Fruit fly (Drosophila melanogaster) whole organism, embryonic: ENCODE data around the gene Qsox2.

ENCODE experiments used
- Abd-B ChIP-seq: fragments of 200-800 bp; sonication (Bioruptor generic); optimal IDR thresholded peaks from 2 replicates; lab custom pipeline; 2018; ENCODE audit warnings: missing biosample characterization, mild to moderate bottlenecking, missing genetic modification characterization, moderate library complexity
- CG10321 ChIP-seq: fragments of 200-800 bp; sonication (Bioruptor generic); IDR thresholded peaks from 2 replicates; pipeline ENCODE4 v1.3.6; 2022; ENCODE audit warnings: missing biosample characterization, missing genetic modification characterization
- CG11560 ChIP-seq: fragments of 200-800 bp; sonication (Bioruptor generic); IDR thresholded peaks from 3 replicates; pipeline ENCODE4 v1.3.6; 2022; ENCODE audit warnings: missing biosample characterization, missing genetic modification characterization
- CG11723 ChIP-seq: fragments of 200-800 bp; sonication (Bioruptor generic); optimal IDR thresholded peaks from 2 replicates; lab custom pipeline; 2017; ENCODE audit warnings: missing biosample characterization, mild to moderate bottlenecking, missing genetic modification characterization
- CG14965 ChIP-seq: fragments of 200-800 bp; sonication (Bioruptor generic); optimal IDR thresholded peaks from 2 replicates; lab custom pipeline; 2016; ENCODE audit warnings: missing biosample characterization, missing genetic modification characterization, borderline replicate concordance
- CG15696 ChIP-seq: fragments of 200-800 bp; sonication (Bioruptor generic); optimal IDR thresholded peaks from 2 replicates; lab custom pipeline; 2019; ENCODE audit warnings: missing biosample characterization, mild to moderate bottlenecking, missing genetic modification characterization, moderate library complexity
- CG1832 ChIP-seq: fragments of 200-800 bp; sonication (Bioruptor generic); optimal IDR thresholded peaks from 2 replicates; lab custom pipeline; 2017; ENCODE audit warnings: missing biosample characterization, mild to moderate bottlenecking, missing genetic modification characterization, inconsistent platforms
- CG2202 ChIP-seq: fragments of 200-800 bp; sonication (Bioruptor generic); optimal IDR thresholded peaks from 2 replicates; lab custom pipeline; 2018; ENCODE audit warnings: missing biosample characterization, mild to moderate bottlenecking, missing genetic modification characterization
- CG2712 ChIP-seq: fragments of 200-800 bp; optimal IDR thresholded peaks from 3 replicates; lab custom pipeline; 2019; ENCODE audit warnings: missing biosample characterization, mild to moderate bottlenecking, missing genetic modification characterization, moderate library complexity
- CG31441 ChIP-seq: fragments of 200-800 bp; sonication (Bioruptor generic); IDR thresholded peaks from 2 replicates; pipeline ENCODE4 v1.3.6; 2022; ENCODE audit warnings: missing biosample characterization, missing genetic modification characterization
- CG6765 ChIP-seq: fragments of 200-800 bp; sonication (Bioruptor generic); optimal IDR thresholded peaks from 3 replicates; lab custom pipeline; 2017; ENCODE audit warnings: missing biosample characterization, mild to moderate bottlenecking, missing genetic modification characterization
- CG6813 ChIP-seq: fragments of 200-800 bp; sonication (Bioruptor generic); optimal IDR thresholded peaks from 2 replicates; lab custom pipeline; 2017; ENCODE audit warnings: missing biosample characterization, missing genetic modification characterization, mild to moderate bottlenecking, moderate library complexity, missing genetic modification reagents
- CG8089 ChIP-seq: fragments of 200-800 bp; sonication (Bioruptor generic); optimal IDR thresholded peaks from 3 replicates; lab custom pipeline; 2016; ENCODE audit warnings: missing biosample characterization, missing genetic modification characterization
- CG8281 ChIP-seq: fragments of 200-800 bp; sonication (Bioruptor generic); optimal IDR thresholded peaks from 2 replicates; lab custom pipeline; 2018; ENCODE audit warnings: missing biosample characterization, mild to moderate bottlenecking, missing genetic modification characterization, moderate library complexity
- CG9876 ChIP-seq: fragments of 200-800 bp; sonication (Bioruptor generic); optimal IDR thresholded peaks from 2 replicates; lab custom pipeline; 2016; ENCODE audit warnings: missing biosample characterization, missing genetic modification characterization
- Camta ChIP-seq: fragments of 200-800 bp; sonication (Bioruptor generic); optimal IDR thresholded peaks from 2 replicates; lab custom pipeline; 2016; ENCODE audit warnings: missing biosample characterization, missing genetic modification characterization
- D19A ChIP-seq: fragments of 200-800 bp; optimal IDR thresholded peaks from 3 replicates; lab custom pipeline; 2019; ENCODE audit warnings: missing biosample characterization, mild to moderate bottlenecking, missing genetic modification characterization, moderate library complexity
- Drgx ChIP-seq: fragments of 200-800 bp; sonication (Bioruptor generic); IDR thresholded peaks from 2 replicates; pipeline ENCODE4 v1.3.6; 2022; ENCODE audit warnings: missing biosample characterization, missing genetic modification characterization
- Ets65A ChIP-seq: fragments of 200-800 bp; sonication (Bioruptor generic); peaks from one replicate; lab custom pipeline; 2016; ENCODE audit warnings: missing biosample characterization, missing genetic modification characterization
- Hmr ChIP-seq: fragments of 200-800 bp; sonication (Bioruptor generic); optimal IDR thresholded peaks from 3 replicates; lab custom pipeline; 2017; ENCODE audit warnings: mild to moderate bottlenecking, missing biosample characterization, missing genetic modification reagents, missing genetic modification characterization
- MESR4 ChIP-seq: fragments of 200-800 bp; sonication (Bioruptor generic); optimal IDR thresholded peaks from 2 replicates; lab custom pipeline; 2018; ENCODE audit warnings: missing biosample characterization, mild to moderate bottlenecking, missing genetic modification characterization, moderate library complexity
- Nf-YA ChIP-seq: fragments of 200-800 bp; sonication (Bioruptor generic); IDR thresholded peaks from 2 replicates; pipeline ENCODE4 v1.3.6; 2022; ENCODE audit warnings: missing biosample characterization, missing genetic modification characterization
- Poxn ChIP-seq: fragments of 200-800 bp; sonication (Bioruptor generic); IDR thresholded peaks from 2 replicates; pipeline ENCODE4 v1.3.6; 2022; ENCODE audit warnings: missing biosample characterization, missing genetic modification characterization
- Rfx ChIP-seq: fragments of 200-800 bp; sonication (Bioruptor generic); IDR thresholded peaks from 2 replicates; pipeline ENCODE4 v1.3.6; 2022; ENCODE audit warnings: missing biosample characterization, missing genetic modification characterization
- Trl ChIP-seq, 3 experiments: fragments of >200 bp in 2 of 3; fragments of 200-800 bp in 1 of 3; sonication (Bioruptor generic) in 1 of 3; optimal IDR thresholded peaks; 2 replicates in 1 of 3; 3 replicates in 2 of 3; lab custom pipeline; 2016 to 2017; ENCODE audit warnings: missing biosample characterization in 1 of 3, missing genetic modification characterization in 1 of 3
- bcd ChIP-seq: fragments of 200-800 bp; sonication (Bioruptor generic); optimal IDR thresholded peaks from 2 replicates; lab custom pipeline; 2017; ENCODE audit warnings: missing biosample characterization, mild to moderate bottlenecking, missing genetic modification characterization
- bsh ChIP-seq, 2 experiments: fragments of 200-800 bp; sonication (Bioruptor generic); optimal IDR thresholded peaks; 2 replicates each; lab custom pipeline; 2017 to 2018; ENCODE audit warnings: mild to moderate bottlenecking in 2 of 2, missing biosample characterization in 2 of 2, missing genetic modification characterization in 2 of 2, moderate library complexity in 1 of 2
- ci ChIP-seq: fragments of 200-800 bp; sonication (Bioruptor generic); IDR thresholded peaks from 3 replicates; pipeline ENCODE4 v1.3.6; 2022; ENCODE audit warnings: missing biosample characterization, missing genetic modification characterization
- croc ChIP-seq: fragments of 200-800 bp; sonication (Bioruptor generic); conservative IDR thresholded peaks from 3 replicates; pipeline ENCODE4 v1.3.6; 2022; ENCODE audit warnings: missing biosample characterization, missing genetic modification characterization
- crol ChIP-seq: fragments of 200-800 bp; sonication (Bioruptor generic); IDR thresholded peaks from 2 replicates; pipeline ENCODE4 v1.3.6; 2022; ENCODE audit warnings: missing biosample characterization, missing genetic modification characterization
- dmrt99B ChIP-seq: fragments of 200-800 bp; sonication (Bioruptor generic); optimal IDR thresholded peaks from 2 replicates; lab custom pipeline; 2018; ENCODE audit warnings: missing biosample characterization, mild to moderate bottlenecking, missing genetic modification characterization, moderate library complexity
- gem ChIP-seq: fragments of 200-800 bp; sonication (Bioruptor generic); optimal IDR thresholded peaks from 2 replicates; lab custom pipeline; 2019; ENCODE audit warnings: missing biosample characterization, mild to moderate bottlenecking, missing genetic modification characterization, moderate library complexity
- jigr1 ChIP-seq: fragments of 200-800 bp; sonication (Bioruptor generic); IDR thresholded peaks from 3 replicates; pipeline ENCODE4 v1.3.6; 2022; ENCODE audit warnings: missing biosample characterization, missing genetic modification characterization
- ken ChIP-seq: fragments of 200-800 bp; sonication (Bioruptor generic); IDR thresholded peaks from 3 replicates; pipeline ENCODE4 v1.3.6; 2022; ENCODE audit warnings: missing biosample characterization, missing genetic modification characterization
- nom ChIP-seq: fragments of 200-800 bp; sonication (Bioruptor generic); optimal IDR thresholded peaks from 2 replicates; lab custom pipeline; 2017; ENCODE audit warnings: missing biosample characterization, missing genetic modification characterization, mild to moderate bottlenecking, moderate library complexity, missing genetic modification reagents
- p53 ChIP-seq: fragments of 200-800 bp; sonication (Bioruptor generic); optimal IDR thresholded peaks from 2 replicates; lab custom pipeline; 2016; ENCODE audit warnings: missing biosample characterization, missing genetic modification characterization
- pan ChIP-seq, 4 experiments: fragments of >200 bp in 3 of 4; fragments of 200-800 bp in 1 of 4; sonication (Bioruptor generic) in 1 of 4; optimal IDR thresholded peaks in 3 of 4; IDR thresholded peaks in 1 of 4; 2 replicates each; pipeline versions ENCODE4 v1.3.6 to Lab custom; 2017 to 2022; ENCODE audit warnings: missing biosample characterization in 2 of 4, missing genetic modification characterization in 2 of 4, mixed read lengths in 1 of 4
- pb ChIP-seq: fragments of 200-800 bp; sonication (Bioruptor generic); optimal IDR thresholded peaks from 3 replicates; lab custom pipeline; 2016; ENCODE audit warnings: missing biosample characterization, missing genetic modification characterization
- psq ChIP-seq: fragments of 200-800 bp; sonication (Bioruptor generic); optimal IDR thresholded peaks from 2 replicates; lab custom pipeline; 2017; ENCODE audit warnings: missing biosample characterization, missing genetic modification characterization
- sens ChIP-seq: fragments of 200-800 bp; sonication (Bioruptor generic); peaks from one replicate; lab custom pipeline; 2016; ENCODE audit warnings: missing biosample characterization, missing genetic modification characterization
- sob ChIP-seq: fragments of 200-800 bp; sonication (Bioruptor generic); IDR thresholded peaks from 2 replicates; pipeline ENCODE4 v1.3.6; 2022; ENCODE audit warnings: missing biosample characterization, missing genetic modification characterization

The Qsox2 gene

dm6 chr3R:21889945-21890344, 23.6 kb upstream of the Qsox2 start:
- TF ChIP-seq CG8281 (peak; percentile 83), CG11723 (GFP tag; lab: Kevin White, UChicago) (no peak), Trl (optimal IDR thresholded peaks at IDR 0.05; lab: Kevin White, UChicago) (no peak), Trl (GFP tag; optimal IDR thresholded peaks at IDR 0.05; lab: Kevin White, UChicago) (no peak), p53 (no peak)

dm6 chr3R:21890739-21891138, 22.8 kb upstream of the Qsox2 start:
- TF ChIP-seq CG9876 (GFP tag; lab: Kevin White, UChicago): no peak
- TF ChIP-seq MESR4: no peak
- peak; percentile 26; the same call in 1 of the 2 replicates for TF ChIP-seq Drgx (GFP tag; lab: Robert Waterston, UW)
- TF ChIP-seq dmrt99B (tag; lab: Kevin White, UChicago): no peak

dm6 chr3R:21892450-21892849, 21.1 kb upstream of the Qsox2 start:
- TF ChIP-seq Camta (GFP tag; lab: Kevin White, UChicago): no peak

- TF ChIP-seq crol (GFP tag; lab: Robert Waterston, UW) (no peak), pan (optimal IDR thresholded peaks at IDR 0.05; lab: Kevin White, UChicago) (no peak), pan (GFP tag; optimal IDR thresholded peaks at IDR 0.05 in 1 of 2, IDR thresholded peaks at IDR 0.05 in 1 of 2) (no peak), Abd-B (GFP tag; lab: Kevin White, UChicago) (no peak), bcd (GFP tag; lab: Kevin White, UChicago) (no peak), croc (GFP tag; lab: Robert Waterston, UW) (no peak), Drgx (GFP tag; lab: Robert Waterston, UW) (peak; percentile 88), bsh (GFP tag; optimal IDR thresholded peaks at IDR 0.05; lab: Kevin White, UChicago) (peak; percentile 9 to 75), ken (GFP tag; lab: Robert Waterston, UW) (no peak), CG6813 (no peak), Poxn (GFP tag; lab: Robert Waterston, UW) (no peak), CG2202 (tag; lab: Kevin White, UChicago) (no peak), Rfx (GFP tag; lab: Robert Waterston, UW) (no peak), gem (tag; lab: Kevin White, UChicago) (peak; percentile 27), CG2712 (tag; lab: Kevin White, UChicago) (peak; percentile 6), CG31441 (GFP tag; lab: Robert Waterston, UW) (0 out of 2 replicates have a peak, but pooled peaks have one; percentile 10), sob (GFP tag; lab: Robert Waterston, UW) (no peak), D19A (tag; lab: Kevin White, UChicago) (no peak), CG11560 (no peak), nom (GFP tag; lab: Kevin White, UChicago) (peak; percentile 60), sens (peak; percentile 25), CG15696 (tag; lab: Kevin White, UChicago) (no peak)
Observed at dm6 chr3R:21893929-21894328, 19.6 kb upstream of the Qsox2 start.

- TF ChIP-seq Nf-YA (no peak), CG6765 (GFP tag; lab: Kevin White, UChicago) (no peak), Drgx (GFP tag; lab: Robert Waterston, UW) (0 out of 2 replicates have a peak, but pooled peaks have one; percentile 6), psq (GFP tag; lab: Kevin White, UChicago) (no peak), CG2712 (tag; lab: Kevin White, UChicago) (no peak), ci (GFP tag; lab: Robert Waterston, UW) (0 out of 3 replicates have a peak, but pooled peaks have one; percentile 21), nom (GFP tag; lab: Kevin White, UChicago) (peak; percentile 55), CG14965 (GFP tag; lab: Kevin White, UChicago) (no peak), jigr1 (no peak), CG10321 (GFP tag; lab: Robert Waterston, UW) (no peak), Ets65A (GFP tag; lab: Kevin White, UChicago) (peak; percentile 72), CG2202 (tag; lab: Kevin White, UChicago) (no peak), Hmr (no peak), pb (GFP tag; lab: Kevin White, UChicago) (no peak), CG1832 (GFP tag; lab: Kevin White, UChicago) (no peak), CG8089 (GFP tag; lab: Kevin White, UChicago) (no peak)
Observed at dm6 chr3R:21895961-21896875, 17.3 kb upstream of the Qsox2 start.
